Worm (Caenorhabditis elegans) whole organism, L3 larva: Measurements from ENCODE around the gene gst-12.

Experiments used
- R02D3.7 ChIP-seq: fragments of 150-350 bp; optimal IDR thresholded peaks from 2 replicates; lab custom pipeline; 2014; ENCODE audit warnings: missing biosample characterization, missing genetic modification characterization
- aly-2 ChIP-seq: fragments of 150-350 bp; optimal IDR thresholded peaks from 2 replicates; lab custom pipeline; 2014; ENCODE audit warnings: missing biosample characterization, missing genetic modification characterization
- ama-1 ChIP-seq: fragments of 150-350 bp; optimal IDR thresholded peaks from 2 replicates; lab custom pipeline; 2018
- ceh-16 ChIP-seq: sonication (generic microtip); optimal IDR thresholded peaks from 2 replicates; lab custom pipeline; 2017; ENCODE audit warnings: missing biosample characterization, missing genetic modification characterization
- ceh-82 ChIP-seq: fragments of 150-350 bp; optimal IDR thresholded peaks from 2 replicates; lab custom pipeline; 2014; ENCODE audit warnings: missing biosample characterization, missing genetic modification characterization
- ceh-9 ChIP-seq: sonication (generic microtip); optimal IDR thresholded peaks from 2 replicates; lab custom pipeline; 2018; ENCODE audit warnings: missing biosample characterization, missing genetic modification characterization
- daf-12 ChIP-seq: fragments of 150-350 bp; optimal IDR thresholded peaks from 2 replicates; lab custom pipeline; 2014; ENCODE audit warnings: missing biosample characterization, missing genetic modification reagents, missing genetic modification characterization
- elt-1 ChIP-seq: fragments of 150-350 bp; optimal IDR thresholded peaks from 2 replicates; lab custom pipeline; 2014; ENCODE audit warnings: missing biosample characterization, missing genetic modification characterization
- elt-2 ChIP-seq: sonication (generic microtip); optimal IDR thresholded peaks from 2 replicates; lab custom pipeline; 2016; ENCODE audit warnings: missing genetic modification reagents, mild to moderate bottlenecking, missing genetic modification characterization, missing compliant biosample characterization
- eor-1 ChIP-seq, 2 experiments: fragments of 150-350 bp; optimal IDR thresholded peaks; 2 replicates each; lab custom pipeline; 2014 to 2018; ENCODE audit warnings: missing biosample characterization in 2 of 2, missing genetic modification characterization in 2 of 2
- fkh-2 ChIP-seq: fragments of 150-350 bp; optimal IDR thresholded peaks from 2 replicates; lab custom pipeline; 2014; ENCODE audit warnings: missing biosample characterization, missing genetic modification reagents, missing genetic modification characterization
- fos-1 ChIP-seq: fragments of 150-350 bp; optimal IDR thresholded peaks from 2 replicates; lab custom pipeline; 2014; ENCODE audit warnings: missing biosample characterization, missing genetic modification characterization
- hmg-11 ChIP-seq: sonication (generic microtip); optimal IDR thresholded peaks from 2 replicates; lab custom pipeline; 2016; ENCODE audit warnings: missing genetic modification characterization, missing compliant biosample characterization
- jun-1 ChIP-seq: fragments of 150-350 bp; optimal IDR thresholded peaks from 2 replicates; lab custom pipeline; 2014; ENCODE audit warnings: missing biosample characterization, missing genetic modification reagents, missing genetic modification characterization
- lin-15B ChIP-seq: fragments of 150-350 bp; optimal IDR thresholded peaks from 2 replicates; lab custom pipeline; 2014; ENCODE audit warnings: missing biosample characterization, missing genetic modification characterization
- lin-39 ChIP-seq: fragments of 150-350 bp; optimal IDR thresholded peaks from 2 replicates; lab custom pipeline; 2018; ENCODE audit warnings: missing biosample characterization, missing genetic modification reagents, missing genetic modification characterization
- lsy-12 ChIP-seq: sonication (generic microtip); optimal IDR thresholded peaks from 2 replicates; lab custom pipeline; 2016; ENCODE audit warnings: mild to moderate bottlenecking, missing genetic modification characterization, missing compliant biosample characterization
- mml-1 ChIP-seq: fragments of 150-350 bp; sonication (generic microtip); optimal IDR thresholded peaks from 3 replicates; lab custom pipeline; 2014; ENCODE audit warnings: missing biosample characterization, missing genetic modification characterization
- nhr-11 ChIP-seq: fragments of 150-350 bp; optimal IDR thresholded peaks from 2 replicates; lab custom pipeline; 2014; ENCODE audit warnings: missing biosample characterization, missing genetic modification characterization
- nhr-12 ChIP-seq: fragments of 150-350 bp; optimal IDR thresholded peaks from 2 replicates; lab custom pipeline; 2014; ENCODE audit warnings: missing biosample characterization, missing genetic modification characterization
- nhr-23 ChIP-seq: fragments of 150-350 bp; optimal IDR thresholded peaks from 2 replicates; lab custom pipeline; 2014; ENCODE audit warnings: missing biosample characterization, missing genetic modification reagents, missing genetic modification characterization
- nhr-28 ChIP-seq: fragments of 150-350 bp; optimal IDR thresholded peaks from 2 replicates; lab custom pipeline; 2014; ENCODE audit warnings: missing biosample characterization, missing genetic modification characterization
- nhr-43 ChIP-seq: sonication (generic microtip); optimal IDR thresholded peaks from 2 replicates; lab custom pipeline; 2016; ENCODE audit warnings: mild to moderate bottlenecking, missing genetic modification characterization, missing compliant biosample characterization; ENCODE audit not compliant: poor library complexity, severe bottlenecking
- snpc-4 ChIP-seq: fragments of 150-350 bp; optimal IDR thresholded peaks from 2 replicates; lab custom pipeline; 2014; ENCODE audit warnings: missing biosample characterization, missing genetic modification characterization
- tbx-2 ChIP-seq: sonication (generic microtip); optimal IDR thresholded peaks from 2 replicates; lab custom pipeline; 2016; ENCODE audit warnings: mild to moderate bottlenecking, missing genetic modification characterization, missing compliant biosample characterization
- unc-39 ChIP-seq: sonication (generic microtip); optimal IDR thresholded peaks from 4 replicates; lab custom pipeline; 2017; ENCODE audit warnings: missing biosample characterization, missing genetic modification characterization
- unc-62 ChIP-seq: fragments of 150-350 bp; sonication (generic microtip); optimal IDR thresholded peaks from 4 replicates; lab custom pipeline; 2014; ENCODE audit warnings: missing biosample characterization, missing genetic modification reagents, missing genetic modification characterization
- ztf-11 ChIP-seq: fragments of 150-350 bp; optimal IDR thresholded peaks from 2 replicates; lab custom pipeline; 2014; ENCODE audit warnings: missing biosample characterization, missing genetic modification characterization

The gst-12 gene

DNA sequence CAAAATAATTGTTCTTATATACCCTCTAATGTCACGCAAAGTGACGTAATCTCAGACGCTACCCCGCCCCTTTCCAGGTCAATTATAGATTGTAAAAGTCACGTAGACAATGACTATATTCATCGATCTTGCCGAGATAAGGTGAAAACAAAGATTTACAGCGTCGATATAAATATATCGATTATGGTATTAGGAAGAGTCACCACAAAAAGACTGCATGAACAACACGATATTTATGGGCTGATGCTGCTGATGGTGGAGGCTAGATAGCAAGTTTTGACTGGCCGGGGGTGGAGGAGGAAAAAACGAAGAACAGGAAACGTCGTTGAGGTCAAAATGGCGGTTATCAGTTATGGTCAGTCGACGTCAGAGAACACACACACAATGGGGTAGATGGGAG, 20.7 kb upstream of the gst-12 start (continued):
- no peak for TF ChIP-seq lin-39 (tag; lab: Kevin White, UChicago)
- TF ChIP-seq mml-1 (tag; lab: Kevin White, UChicago), result no peak
- TF ChIP-seq nhr-23 (tag; lab: Kevin White, UChicago), result peak; percentile 89
- TF ChIP-seq lsy-12 (tag; lab: Kevin White, UChicago), result no peak
- TF ChIP-seq lin-15B, result no peak
- no peak for TF ChIP-seq hmg-11 (tag; lab: Kevin White, UChicago)
- no peak for TF ChIP-seq fkh-2 (tag; lab: Kevin White, UChicago)
- no peak for TF ChIP-seq ceh-82
- TF ChIP-seq nhr-11 (tag; lab: Kevin White, UChicago), result no peak
- no peak for TF ChIP-seq aly-2 (tag; lab: Kevin White, UChicago)
- peak; percentile 54 for TF ChIP-seq nhr-43 (tag; lab: Kevin White, UChicago)
- no peak for TF ChIP-seq daf-12 (tag; lab: Kevin White, UChicago)
- TF ChIP-seq elt-2 (tag; lab: Kevin White, UChicago), result peak; percentile 75

DNA sequence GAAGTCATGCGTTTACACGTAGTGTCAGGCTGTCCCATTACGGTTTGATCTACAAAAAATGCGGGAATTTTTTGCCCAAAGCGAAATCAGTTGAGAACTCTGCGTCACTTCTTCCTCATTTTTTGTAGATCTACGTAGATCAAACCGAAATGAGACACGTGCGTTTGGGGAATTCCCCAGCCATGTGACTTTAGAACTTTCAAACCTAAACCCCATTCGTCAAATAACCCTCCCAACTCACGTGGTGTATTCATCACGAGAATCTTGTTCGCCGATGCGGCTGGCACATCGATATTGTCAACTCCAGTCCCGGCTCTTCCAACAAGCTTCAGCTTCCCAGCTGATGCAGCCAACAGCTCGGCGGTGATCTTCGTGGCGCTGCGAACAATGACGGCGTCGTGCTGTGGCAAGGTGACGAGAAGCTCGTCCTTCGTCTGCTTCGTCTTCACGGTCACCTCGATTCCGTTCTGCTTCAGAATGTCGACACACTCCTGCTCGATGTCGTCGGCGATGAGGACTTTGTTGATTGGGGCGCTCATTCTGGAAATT, 20.2 kb upstream of the gst-12 start, which contains the start of gene phdh-1:
TSS of gene phdh-1 (minus strand) at position 540 of the 549 bp plus-strand sequence.
- TF ChIP-seq elt-1 (tag; lab: Kevin White, UChicago) (no peak), nhr-43 (tag; lab: Kevin White, UChicago) (peak; percentile 5), tbx-2 (no peak)

DNA sequence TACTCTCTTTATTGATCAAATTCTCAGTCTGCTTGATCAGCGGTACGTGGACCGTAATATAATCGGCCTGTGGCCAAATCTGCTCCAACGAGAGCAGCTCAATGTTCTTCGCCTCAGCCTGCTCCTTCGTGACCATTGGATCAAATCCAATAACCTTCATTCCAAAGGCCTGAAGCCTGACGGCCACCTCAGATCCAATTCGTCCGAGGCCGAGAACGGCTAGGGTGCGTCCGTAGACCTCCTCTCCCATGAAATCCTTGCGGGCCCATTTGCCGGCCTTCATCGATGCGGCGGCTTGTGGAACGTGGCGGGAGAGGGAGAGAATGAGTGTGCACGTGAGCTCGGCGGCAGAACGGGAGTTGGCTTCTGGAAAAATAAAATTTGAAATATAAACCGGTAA, 19.6 kb upstream of the gst-12 start:
- peak; percentile 27 for TF ChIP-seq ama-1 (lab: Kevin White, UChicago)
- TF ChIP-seq elt-2 (tag; lab: Kevin White, UChicago), result no peak
- TF ChIP-seq aly-2 (tag; lab: Kevin White, UChicago), result no peak
- no peak for TF ChIP-seq eor-1 (tag; optimal IDR thresholded peaks at IDR 0.05; lab: Kevin White, UChicago)
- no peak for TF ChIP-seq ceh-16 (tag; lab: Kevin White, UChicago)
- no peak for TF ChIP-seq elt-1 (tag; lab: Kevin White, UChicago)
- no peak for TF ChIP-seq fos-1 (tag; lab: Kevin White, UChicago)

DNA sequence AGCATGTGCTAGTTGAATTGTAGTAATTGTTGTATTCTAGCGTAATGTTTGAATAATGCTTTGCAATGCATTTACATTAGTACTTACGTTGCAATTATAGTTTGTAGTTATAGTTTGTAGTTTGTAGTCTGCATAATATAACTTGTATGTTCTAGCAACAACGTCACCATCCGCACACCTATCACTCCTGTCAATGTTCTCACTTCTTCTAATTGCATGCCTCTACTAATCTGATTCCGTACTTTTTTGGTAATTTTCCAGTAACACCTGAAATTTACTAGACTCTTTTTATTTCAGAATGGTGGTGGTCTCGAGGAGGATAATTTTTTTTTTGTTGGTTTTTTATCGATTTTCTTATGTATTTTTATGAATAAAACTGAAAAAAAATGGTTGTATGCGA, 18.7 kb upstream of the gst-12 start:
- TF ChIP-seq nhr-43 (tag; lab: Kevin White, UChicago), result peak; percentile 78
- peak; percentile 29 for TF ChIP-seq nhr-23 (tag; lab: Kevin White, UChicago)
- no peak for TF ChIP-seq aly-2 (tag; lab: Kevin White, UChicago)
- no peak for TF ChIP-seq R02D3.7
- no peak for TF ChIP-seq nhr-11 (tag; lab: Kevin White, UChicago)
- no peak for TF ChIP-seq nhr-28 (tag; lab: Kevin White, UChicago)
- no peak for TF ChIP-seq unc-62 (GFP tag; lab: Kevin White, UChicago)

DNA sequence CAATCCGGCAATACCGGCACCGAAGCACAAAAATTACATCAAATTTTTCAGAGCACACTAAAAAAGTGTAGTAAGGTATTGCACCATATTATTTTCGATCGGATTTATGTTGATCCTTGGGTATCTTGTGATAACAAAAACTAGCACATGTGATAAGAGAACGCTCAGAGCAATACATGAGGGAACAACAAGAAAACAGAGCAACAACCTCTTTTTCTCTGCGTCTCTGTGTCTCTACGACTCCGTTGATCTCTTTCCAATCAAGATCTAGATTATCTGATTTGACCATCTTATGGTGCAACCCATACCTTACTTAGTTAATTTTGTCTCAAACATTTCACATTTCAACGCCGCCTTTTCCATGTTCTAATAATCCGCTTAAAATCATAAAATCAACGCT, 14.4 kb upstream of the gst-12 start, which contains the start of gene tag-10:
TSS of gene tag-10 (plus strand) at position 347 of the 400 bp plus-strand sequence.
- no peak for TF ChIP-seq ceh-9 (tag; lab: Kevin White, UChicago)
- TF ChIP-seq tbx-2, result no peak
- TF ChIP-seq ztf-11 (tag; lab: Kevin White, UChicago), result no peak
- TF ChIP-seq elt-2 (tag; lab: Kevin White, UChicago), result peak; percentile 30
- TF ChIP-seq nhr-28 (tag; lab: Kevin White, UChicago), result no peak
- peak; percentile 81 for TF ChIP-seq elt-1 (tag; lab: Kevin White, UChicago)
- TF ChIP-seq, all 47 proteins: peak for 2

DNA sequence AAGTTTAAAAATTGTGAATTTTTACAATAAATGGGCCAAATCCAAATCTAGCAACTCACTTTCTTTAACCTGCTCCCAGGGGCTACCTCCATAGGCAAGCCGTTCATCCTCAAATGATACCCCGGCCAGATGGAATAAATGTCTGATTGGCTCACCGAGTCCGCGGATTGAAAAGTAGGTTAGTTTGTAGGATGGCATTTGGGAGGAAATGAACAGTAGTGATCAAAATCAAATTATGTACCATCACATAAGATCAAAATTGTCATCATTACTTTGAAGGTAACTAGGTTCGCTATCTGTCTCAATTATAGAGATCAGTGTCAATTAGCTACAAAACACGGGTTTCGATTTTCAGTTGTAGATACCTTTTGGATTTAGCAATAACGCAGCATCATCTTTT, 12.8 kb upstream of the gst-12 start, which contains the start of the genes gst-17 and gst-18:
TSS of gene gst-17 (minus strand) at position 101 of the 400 bp plus-strand sequence.
TSS of gene gst-18 (minus strand) at position 198 of the 400 bp plus-strand sequence.
- TF ChIP-seq mml-1 (tag; lab: Kevin White, UChicago), result no peak
- TF ChIP-seq lin-15B, result no peak
- TF ChIP-seq unc-39 (tag; lab: Kevin White, UChicago), result no peak
- no peak for TF ChIP-seq jun-1
- no peak for TF ChIP-seq aly-2 (tag; lab: Kevin White, UChicago)
- TF ChIP-seq ceh-82, result no peak
- TF ChIP-seq nhr-11 (tag; lab: Kevin White, UChicago), result no peak
- TF ChIP-seq nhr-28 (tag; lab: Kevin White, UChicago), result no peak
- no peak for TF ChIP-seq snpc-4 (tag; lab: Kevin White, UChicago)
- TF ChIP-seq ztf-11 (tag; lab: Kevin White, UChicago), result no peak
- TF ChIP-seq elt-1 (tag; lab: Kevin White, UChicago), result no peak
- no peak for TF ChIP-seq ceh-9 (tag; lab: Kevin White, UChicago)
- TF ChIP-seq nhr-43 (tag; lab: Kevin White, UChicago), result no peak
- no peak for TF ChIP-seq nhr-12 (tag; lab: Kevin White, UChicago)
- no peak for TF ChIP-seq ceh-16 (tag; lab: Kevin White, UChicago)
- TF ChIP-seq lin-39 (tag; lab: Kevin White, UChicago), result no peak
